Worm (Caenorhabditis elegans): Measurements from ENCODE around the gene Y71H2AL.4.

Gene Y71H2AL.4

ce11 chrIII:2686064-2686463 lies at the start of gene Y71H2AL.4, which contains the start of the genes Y71H2AL.2 and pbo-1:
Y71H2AL.4 (plus strand) TSS chrIII:2686408.
Y71H2AL.2 (plus strand) TSS chrIII:2686364.
pbo-1 (minus strand) TSS chrIII:2686463.
- TF ChIP-seq W03F9.2 (tag; optimal IDR thresholded peaks at IDR 0.05) (no peak), dao-5 (tag; optimal IDR thresholded peaks at IDR 0.05) (no peak), him-1 (tag; optimal IDR thresholded peaks at IDR 0.05) (no peak)

ce11 chrIII:2641659-2642058 lies 44.5 kb upstream of the Y71H2AL.4 start:
- TF ChIP-seq him-1 (tag; optimal IDR thresholded peaks at IDR 0.05) (no peak), dao-5 (tag; optimal IDR thresholded peaks at IDR 0.05) (no peak), W03F9.2 (tag; optimal IDR thresholded peaks at IDR 0.05) (no peak)

DNA sequence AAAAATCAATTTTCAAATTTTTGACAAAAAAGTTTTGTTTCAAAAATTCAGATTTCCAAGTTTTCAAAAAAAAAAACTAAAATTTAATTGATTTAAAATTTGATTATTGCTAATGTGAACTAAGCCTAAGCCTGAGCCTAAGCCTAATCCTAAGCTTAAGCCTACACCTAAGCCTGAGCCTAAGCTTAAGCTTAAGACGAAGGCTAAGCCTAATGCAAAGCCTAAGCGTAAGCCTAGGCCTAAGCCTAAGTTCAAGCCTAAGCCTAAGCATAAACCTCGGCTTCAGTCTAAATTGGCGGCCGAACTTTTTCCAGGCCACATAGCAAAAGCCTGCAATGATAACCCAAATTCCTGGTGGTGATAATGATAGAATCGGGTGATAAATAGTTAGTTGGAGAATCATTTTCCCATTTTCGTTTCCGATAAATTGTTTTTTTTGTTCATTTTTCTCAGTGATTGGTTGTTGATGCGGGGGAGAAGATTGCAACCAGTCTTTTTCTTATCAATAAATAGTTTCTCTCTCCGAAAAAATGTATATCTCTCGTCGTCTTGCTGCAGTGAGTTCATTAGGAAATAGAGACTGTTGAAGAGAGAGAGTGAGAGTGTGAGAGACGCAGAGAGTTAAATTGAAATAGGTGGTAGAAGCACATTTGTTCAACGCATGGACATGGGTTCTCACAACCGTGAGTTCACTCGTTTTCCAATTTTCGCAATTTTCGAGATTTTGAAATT lies 38.8 kb upstream of the Y71H2AL.4 start:
- no peak for TF ChIP-seq W03F9.2 (tag; optimal IDR thresholded peaks at IDR 0.05)
- TF ChIP-seq dao-5 (tag; optimal IDR thresholded peaks at IDR 0.05) = no peak
- TF ChIP-seq him-1 (tag; optimal IDR thresholded peaks at IDR 0.05) = no peak

DNA sequence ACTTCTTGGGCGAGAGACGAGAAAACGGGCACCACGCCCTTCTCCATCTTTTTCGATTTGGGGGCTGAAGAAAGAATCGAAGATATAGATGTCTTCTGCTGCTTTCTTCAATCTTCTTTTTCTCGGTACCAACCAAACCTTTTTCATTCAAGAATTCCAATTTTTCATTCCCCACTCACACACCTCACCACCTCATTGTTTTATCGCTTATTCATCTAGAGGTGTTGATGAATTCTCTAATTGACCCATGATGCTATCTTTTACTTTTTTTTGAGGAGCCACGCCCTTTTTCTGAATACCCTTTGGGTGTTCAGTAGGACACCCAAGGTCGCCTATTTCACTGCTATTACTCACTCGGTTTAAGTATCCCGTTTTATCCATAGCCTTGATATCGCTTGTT lies 34.7 kb upstream of the Y71H2AL.4 start:
- TF ChIP-seq dao-5 (tag; optimal IDR thresholded peaks at IDR 0.05) = no peak
- no peak for TF ChIP-seq W03F9.2 (tag; optimal IDR thresholded peaks at IDR 0.05)
- TF ChIP-seq him-1 (tag; optimal IDR thresholded peaks at IDR 0.05) = no peak

ce11 chrIII:2652704-2653566 lies 33.3 kb upstream of the Y71H2AL.4 start:
- TF ChIP-seq dao-5 (tag; optimal IDR thresholded peaks at IDR 0.05) = no peak
- TF ChIP-seq W03F9.2 (tag; optimal IDR thresholded peaks at IDR 0.05) = no peak
- TF ChIP-seq him-1 (tag; optimal IDR thresholded peaks at IDR 0.05) = no peak

DNA sequence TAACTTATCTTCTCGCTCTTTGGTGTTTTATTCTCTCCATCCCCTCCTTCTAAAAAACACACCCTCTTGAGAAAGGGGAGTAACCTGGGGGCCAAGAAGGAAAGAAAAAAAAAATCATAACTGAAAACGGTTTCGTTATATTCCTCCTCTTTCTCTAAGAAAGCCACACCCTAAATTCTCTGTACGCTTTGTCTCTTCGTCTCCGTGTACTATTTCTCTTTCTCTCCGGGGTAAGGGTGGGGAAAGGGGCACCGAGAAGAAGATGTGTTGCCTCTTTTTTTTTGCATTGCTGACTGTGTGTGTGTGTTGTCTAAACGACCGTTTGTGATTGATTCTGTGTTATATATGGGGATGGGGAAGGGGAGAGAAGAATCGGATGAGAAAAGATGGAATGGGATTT lies 30.0 kb upstream of the Y71H2AL.4 start:
- TF ChIP-seq him-1 (tag; optimal IDR thresholded peaks at IDR 0.05) (no peak), dao-5 (tag; optimal IDR thresholded peaks at IDR 0.05) (no peak), W03F9.2 (tag; optimal IDR thresholded peaks at IDR 0.05) (no peak)

ce11 chrIII:2657783-2658182 lies 28.4 kb upstream of the Y71H2AL.4 start, which contains the start of gene let-805:
let-805 (plus strand) TSS chrIII:2658083.
- TF ChIP-seq dao-5 (tag; optimal IDR thresholded peaks at IDR 0.05) = no peak
- TF ChIP-seq him-1 (tag; optimal IDR thresholded peaks at IDR 0.05) = no peak
- no peak for TF ChIP-seq W03F9.2 (tag; optimal IDR thresholded peaks at IDR 0.05)

DNA sequence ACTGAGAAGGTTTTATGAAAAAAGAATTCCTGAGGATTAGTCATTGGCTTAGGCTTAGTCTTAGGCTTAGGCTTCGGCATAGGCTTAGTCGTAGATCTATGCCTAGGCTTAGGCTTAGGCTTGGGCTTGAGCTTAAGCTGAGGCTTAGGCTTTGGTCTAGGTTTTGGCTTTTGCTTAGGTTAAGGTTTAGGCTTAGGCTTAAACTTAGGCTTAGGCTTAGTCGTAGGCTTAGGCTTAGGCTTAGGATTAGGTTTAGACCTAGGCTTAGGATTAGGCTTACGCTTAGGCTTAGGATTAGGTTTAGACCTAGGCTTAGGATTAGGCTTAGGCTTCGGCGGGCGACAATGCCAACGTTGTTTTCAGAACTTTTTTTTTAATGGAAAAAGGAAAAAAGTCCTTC lies 10.8 kb upstream of the Y71H2AL.4 start:
- TF ChIP-seq him-1 (tag; optimal IDR thresholded peaks at IDR 0.05) (no peak), dao-5 (tag; optimal IDR thresholded peaks at IDR 0.05) (no peak), W03F9.2 (tag; optimal IDR thresholded peaks at IDR 0.05) (no peak)

DNA sequence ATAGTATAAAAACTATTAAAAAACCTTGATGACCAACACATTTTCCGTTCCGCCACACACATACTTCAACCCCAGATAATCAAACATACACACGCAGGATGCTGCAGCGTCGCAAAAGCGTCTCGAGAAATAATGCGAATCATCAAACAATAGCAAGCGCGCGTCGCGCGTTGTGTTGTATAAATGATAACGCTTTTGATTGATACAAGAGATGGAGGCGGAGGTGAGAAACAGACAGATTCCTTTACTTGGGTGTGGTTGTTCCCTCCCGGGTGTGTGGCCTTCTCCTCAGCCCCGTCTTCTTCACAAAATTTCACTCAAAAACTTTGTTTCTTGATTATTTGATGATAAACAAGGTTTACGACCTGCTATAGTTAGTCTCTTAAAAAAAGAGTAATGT lies 10.1 kb upstream of the Y71H2AL.4 start:
- TF ChIP-seq him-1 (tag; optimal IDR thresholded peaks at IDR 0.05) (no peak), dao-5 (tag; optimal IDR thresholded peaks at IDR 0.05) (no peak), W03F9.2 (tag; optimal IDR thresholded peaks at IDR 0.05) (no peak)

- TF ChIP-seq him-1 (tag; optimal IDR thresholded peaks at IDR 0.05) (no peak), W03F9.2 (tag; optimal IDR thresholded peaks at IDR 0.05) (no peak), dao-5 (tag; optimal IDR thresholded peaks at IDR 0.05) (no peak)
Observed at ce11 chrIII:2678017-2678416, 8.2 kb upstream of the Y71H2AL.4 start.

ce11 chrIII:2679362-2679761 lies 6.8 kb upstream of the Y71H2AL.4 start:
- TF ChIP-seq him-1 (tag; optimal IDR thresholded peaks at IDR 0.05) (no peak), W03F9.2 (tag; optimal IDR thresholded peaks at IDR 0.05) (no peak), dao-5 (tag; optimal IDR thresholded peaks at IDR 0.05) (no peak)

ce11 chrIII:2681559-2681958 lies 4.6 kb upstream of the Y71H2AL.4 start:
- TF ChIP-seq W03F9.2 (tag; optimal IDR thresholded peaks at IDR 0.05) (no peak), him-1 (tag; optimal IDR thresholded peaks at IDR 0.05) (no peak), dao-5 (tag; optimal IDR thresholded peaks at IDR 0.05) (no peak)

- TF ChIP-seq him-1 (tag; optimal IDR thresholded peaks at IDR 0.05) = no peak
- no peak for TF ChIP-seq dao-5 (tag; optimal IDR thresholded peaks at IDR 0.05)
- TF ChIP-seq W03F9.2 (tag; optimal IDR thresholded peaks at IDR 0.05) = no peak
Observed at ce11 chrIII:2683403-2683802, 2.8 kb upstream of the Y71H2AL.4 start.

DNA sequence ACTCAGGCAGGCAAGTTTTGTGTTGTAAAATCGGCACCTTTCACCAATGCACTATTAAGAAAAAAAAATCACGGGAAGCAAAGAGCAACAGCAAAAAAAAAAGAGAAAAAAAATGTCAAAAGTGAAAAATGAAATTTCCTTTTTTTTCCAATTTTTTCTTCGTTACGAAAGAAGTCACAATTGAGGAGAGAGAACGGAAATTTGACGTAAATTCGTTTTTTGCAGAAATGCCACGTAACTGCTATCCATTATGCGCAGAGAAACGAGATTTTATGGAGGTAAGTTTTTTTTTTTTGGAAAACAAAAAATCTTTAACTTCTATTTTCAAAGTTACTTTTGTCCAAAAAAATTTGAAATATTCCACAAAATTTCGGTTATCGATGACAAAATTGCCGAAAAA lies 455 bp downstream of the Y71H2AL.4 start:
- no peak for TF ChIP-seq W03F9.2 (tag; optimal IDR thresholded peaks at IDR 0.05)
- TF ChIP-seq him-1 (tag; optimal IDR thresholded peaks at IDR 0.05) = no peak
- TF ChIP-seq dao-5 (tag; optimal IDR thresholded peaks at IDR 0.05) = no peak

Data from whole organism, L4/young adult.